Worm (Caenorhabditis elegans) whole organism, L2 larva: ENCODE results near the gene F45C12.17.

ENCODE experiments used
- mdl-1 ChIP-seq, 2 experiments: fragments of 150-350 bp in 1 of 2; sonication (generic microtip) in 1 of 2; optimal IDR thresholded peaks; 2 replicates each; lab custom pipeline; 2017; ENCODE audit warnings: missing biosample characterization in 2 of 2, missing genetic modification characterization in 2 of 2
- nhr-11 ChIP-seq: fragments of 150-350 bp; optimal IDR thresholded peaks from 2 replicates; lab custom pipeline; 2014; ENCODE audit warnings: missing biosample characterization, missing genetic modification characterization
- ztf-1 ChIP-seq: fragments of 200-800 bp; sonication (Bioruptor generic); conservative IDR thresholded peaks from 2 replicates; pipeline ENCODE4 v1.3.6; 2022; ENCODE audit warnings: missing genetic modification characterization, missing compliant biosample characterization
- ztf-4 ChIP-seq: fragments of 150-350 bp; optimal IDR thresholded peaks from 2 replicates; lab custom pipeline; 2014; ENCODE audit warnings: missing biosample characterization, missing genetic modification characterization

DNA sequence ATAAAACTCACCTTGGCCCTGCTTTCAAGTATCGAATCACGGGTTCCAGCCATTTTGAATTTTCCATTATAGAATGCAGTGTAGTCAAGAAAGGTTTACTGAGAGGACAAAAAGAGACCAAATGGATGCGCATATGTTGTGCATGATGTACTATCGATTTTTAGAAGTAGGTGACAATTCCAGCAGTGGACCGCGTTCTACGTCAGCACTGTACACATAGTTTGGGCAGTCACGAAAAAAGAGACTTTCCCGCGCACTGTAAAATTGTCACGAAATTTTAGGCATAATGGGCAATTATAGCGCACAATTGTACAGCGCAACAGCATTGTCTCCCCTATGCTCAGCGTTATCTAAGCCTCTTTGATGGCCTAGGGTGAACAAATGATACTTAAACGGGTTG is 34.9 kb upstream of the F45C12.17 start, which contains the start of gene fbxc-22:
- TF ChIP-seq ztf-1 (GFP tag; lab: Robert Waterston, UW) (no peak), nhr-11 (tag; lab: Kevin White, UChicago) (no peak), ztf-4 (tag; lab: Kevin White, UChicago) (no peak), mdl-1 (tag; optimal IDR thresholded peaks at IDR 0.05; lab: Kevin White, UChicago) (no peak)
